Worm (Caenorhabditis elegans) whole organism, L3 larva: ENCODE measurements around the gene Y47D3A.14.

Experiments used
- ama-1 ChIP-seq: fragments of 150-350 bp; optimal IDR thresholded peaks from 2 replicates; lab custom pipeline; 2018
- elt-1 ChIP-seq: fragments of 150-350 bp; optimal IDR thresholded peaks from 2 replicates; lab custom pipeline; 2014; ENCODE audit warnings: missing biosample characterization, missing genetic modification characterization
- elt-2 ChIP-seq: sonication (generic microtip); optimal IDR thresholded peaks from 2 replicates; lab custom pipeline; 2016; ENCODE audit warnings: missing genetic modification reagents, mild to moderate bottlenecking, missing genetic modification characterization, missing compliant biosample characterization
- lin-15B ChIP-seq: fragments of 150-350 bp; optimal IDR thresholded peaks from 2 replicates; lab custom pipeline; 2014; ENCODE audit warnings: missing biosample characterization, missing genetic modification characterization
- mdl-1 ChIP-seq: fragments of 150-350 bp; optimal IDR thresholded peaks from 2 replicates; lab custom pipeline; 2014; ENCODE audit warnings: missing biosample characterization, missing genetic modification characterization
- nhr-12 ChIP-seq: fragments of 150-350 bp; optimal IDR thresholded peaks from 2 replicates; lab custom pipeline; 2014; ENCODE audit warnings: missing biosample characterization, missing genetic modification characterization
- nhr-237 ChIP-seq: fragments of 150-350 bp; optimal IDR thresholded peaks from 2 replicates; lab custom pipeline; 2014; ENCODE audit warnings: missing biosample characterization, missing genetic modification characterization
- nhr-25 ChIP-seq: sonication (generic microtip); optimal IDR thresholded peaks from 2 replicates; lab custom pipeline; 2017; ENCODE audit warnings: missing biosample characterization, missing genetic modification characterization
- pha-4 ChIP-seq: fragments of 150-350 bp; optimal IDR thresholded peaks from 2 replicates; lab custom pipeline; 2014; ENCODE audit warnings: missing biosample characterization, missing genetic modification reagents, missing genetic modification characterization
- pqm-1 ChIP-seq: fragments of 150-350 bp; optimal IDR thresholded peaks from 2 replicates; lab custom pipeline; 2017; ENCODE audit warnings: missing biosample characterization, missing genetic modification characterization, inconsistent platforms
- skn-1 ChIP-seq: fragments of 150-350 bp; optimal IDR thresholded peaks from 2 replicates; lab custom pipeline; 2014; ENCODE audit warnings: missing biosample characterization, missing genetic modification characterization
- snpc-4 ChIP-seq: fragments of 150-350 bp; optimal IDR thresholded peaks from 2 replicates; lab custom pipeline; 2014; ENCODE audit warnings: missing biosample characterization, missing genetic modification characterization
- unc-62 ChIP-seq: fragments of 150-350 bp; sonication (generic microtip); optimal IDR thresholded peaks from 4 replicates; lab custom pipeline; 2014; ENCODE audit warnings: missing biosample characterization, missing genetic modification reagents, missing genetic modification characterization

DNA sequence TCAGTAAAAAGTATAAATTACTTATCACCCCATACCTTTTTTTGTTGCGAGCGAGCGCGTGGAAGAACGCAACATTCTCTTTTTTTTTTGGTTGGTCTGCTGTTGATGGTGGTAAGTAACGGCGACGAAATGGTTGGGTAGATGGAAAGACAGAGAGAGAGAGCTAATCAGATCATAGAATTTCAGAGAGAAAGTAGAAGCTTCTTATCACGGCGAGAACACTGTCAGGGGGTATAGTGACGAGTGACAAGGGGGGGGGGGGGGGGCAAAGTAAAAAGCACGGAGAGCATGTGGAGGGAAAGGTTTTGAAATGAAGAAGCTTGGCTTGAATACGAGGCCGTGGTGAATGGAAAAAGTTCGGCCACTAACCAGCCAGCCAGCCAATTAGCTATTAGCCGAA, 39.3 kb downstream of the Y47D3A.14 start:
- TF ChIP-seq unc-62 (no peak), pha-4 (peak; percentile 4), mdl-1 (tag; lab: Kevin White, UChicago) (no peak), pqm-1 (tag; lab: Kevin White, UChicago) (peak; percentile 76), skn-1 (tag; lab: Kevin White, UChicago) (no peak), nhr-237 (tag; lab: Kevin White, UChicago) (no peak), nhr-25 (no peak), elt-1 (no peak), lin-15B (tag; lab: Kevin White, UChicago) (no peak), ama-1 (lab: Kevin White, UChicago) (no peak), snpc-4 (tag; lab: Kevin White, UChicago) (no peak), elt-2 (peak; percentile 89), nhr-12 (tag; lab: Kevin White, UChicago) (no peak)
